Worm (Caenorhabditis elegans) whole organism, dauer: ENCODE results near the gene spch-1.

ENCODE experiments used
- unc-62 ChIP-seq: sonication (generic microtip); optimal IDR thresholded peaks from 2 replicates; lab custom pipeline; 2017; ENCODE audit warnings: missing biosample characterization, missing genetic modification reagents, missing genetic modification characterization

spch-1 gene

ce11 chrIV:10111441-10111840, at the start of gene spch-1:
TSS of gene spch-1 (minus strand) at chrIV:10111541.
- no peak for TF ChIP-seq unc-62 (GFP tag; lab: Kevin White, UChicago)

- no peak for TF ChIP-seq unc-62 (GFP tag; lab: Kevin White, UChicago)
Observed at ce11 chrIV:10157489-10158088, 46.2 kb upstream of the spch-1 start, which contains the start of gene ttr-53. TSS of gene ttr-53 (plus strand) at chrIV:10158038.

ce11 chrIV:10157034-10157433, 45.7 kb upstream of the spch-1 start:
- TF ChIP-seq unc-62 (GFP tag; lab: Kevin White, UChicago) = no peak

ce11 chrIV:10155475-10155874, 44.1 kb upstream of the spch-1 start, which contains the start of gene ttr-54:
TSS of gene ttr-54 (plus strand) at chrIV:10155775.
- TF ChIP-seq unc-62 (GFP tag; lab: Kevin White, UChicago) = no peak

ce11 chrIV:10153479-10153878, 42.1 kb upstream of the spch-1 start:
- TF ChIP-seq unc-62 (GFP tag; lab: Kevin White, UChicago) = no peak

ce11 chrIV:10151439-10151997, 40.2 kb upstream of the spch-1 start, which contains the start of gene copg-1:
TSS of gene copg-1 (plus strand) at chrIV:10151947.
- no peak for TF ChIP-seq unc-62 (GFP tag; lab: Kevin White, UChicago)

ce11 chrIV:10150552-10151004, 39.2 kb upstream of the spch-1 start, which contains the start of gene tsp-12:
TSS of gene tsp-12 (minus strand) at chrIV:10150602.
- no peak for TF ChIP-seq unc-62 (GFP tag; lab: Kevin White, UChicago)

ce11 chrIV:10148938-10149337, 37.6 kb upstream of the spch-1 start, which contains the start of gene pigs-1:
TSS of gene pigs-1 (minus strand) at chrIV:10149038.
- no peak for TF ChIP-seq unc-62 (GFP tag; lab: Kevin White, UChicago)

ce11 chrIV:10146885-10147284, 35.5 kb upstream of the spch-1 start, which contains the start of gene T14G10.8:
TSS of gene T14G10.8 (minus strand) at chrIV:10146985.
- no peak for TF ChIP-seq unc-62 (GFP tag; lab: Kevin White, UChicago)

- TF ChIP-seq unc-62 (GFP tag; lab: Kevin White, UChicago) = no peak
Observed at ce11 chrIV:10144909-10145308, 33.6 kb upstream of the spch-1 start.

- TF ChIP-seq unc-62 (GFP tag; lab: Kevin White, UChicago) = no peak
Observed at ce11 chrIV:10144487-10144886, 33.1 kb upstream of the spch-1 start.

- no peak for TF ChIP-seq unc-62 (GFP tag; lab: Kevin White, UChicago)
Observed at ce11 chrIV:10143640-10144039, 32.3 kb upstream of the spch-1 start, which contains the start of gene msp-38. TSS of gene msp-38 (minus strand) at chrIV:10143740.

- TF ChIP-seq unc-62 (GFP tag; lab: Kevin White, UChicago) = no peak
Observed at ce11 chrIV:10141930-10142505, 30.7 kb upstream of the spch-1 start, which contains the start of the genes gst-2, gst-4 and dhs-12. TSS of gene gst-2 (minus strand) at chrIV:10142061. TSS of gene gst-4 (plus strand) at chrIV:10142225. TSS of gene dhs-12 (plus strand) at chrIV:10142455.

- TF ChIP-seq unc-62 (GFP tag; lab: Kevin White, UChicago) = no peak
Observed at ce11 chrIV:10140143-10140542, 28.8 kb upstream of the spch-1 start, which contains the start of gene gst-3. TSS of gene gst-3 (minus strand) at chrIV:10140243.

ce11 chrIV:10137804-10138203, 26.5 kb upstream of the spch-1 start, which contains the start of gene K08F4.12:
TSS of gene K08F4.12 (plus strand) at chrIV:10138104.
- TF ChIP-seq unc-62 (GFP tag; lab: Kevin White, UChicago) = no peak

- TF ChIP-seq unc-62 (GFP tag; lab: Kevin White, UChicago) = no peak
Observed at ce11 chrIV:10135817-10136216, 24.5 kb upstream of the spch-1 start, which contains the start of gene K08F4.5. TSS of gene K08F4.5 (minus strand) at chrIV:10135917.
